Worm (Caenorhabditis elegans): ENCODE data around the gene unc-1.
A peak's percentile ranks its signal among the peaks of the same experiment; 100 is the strongest.

Gene unc-1

DNA sequence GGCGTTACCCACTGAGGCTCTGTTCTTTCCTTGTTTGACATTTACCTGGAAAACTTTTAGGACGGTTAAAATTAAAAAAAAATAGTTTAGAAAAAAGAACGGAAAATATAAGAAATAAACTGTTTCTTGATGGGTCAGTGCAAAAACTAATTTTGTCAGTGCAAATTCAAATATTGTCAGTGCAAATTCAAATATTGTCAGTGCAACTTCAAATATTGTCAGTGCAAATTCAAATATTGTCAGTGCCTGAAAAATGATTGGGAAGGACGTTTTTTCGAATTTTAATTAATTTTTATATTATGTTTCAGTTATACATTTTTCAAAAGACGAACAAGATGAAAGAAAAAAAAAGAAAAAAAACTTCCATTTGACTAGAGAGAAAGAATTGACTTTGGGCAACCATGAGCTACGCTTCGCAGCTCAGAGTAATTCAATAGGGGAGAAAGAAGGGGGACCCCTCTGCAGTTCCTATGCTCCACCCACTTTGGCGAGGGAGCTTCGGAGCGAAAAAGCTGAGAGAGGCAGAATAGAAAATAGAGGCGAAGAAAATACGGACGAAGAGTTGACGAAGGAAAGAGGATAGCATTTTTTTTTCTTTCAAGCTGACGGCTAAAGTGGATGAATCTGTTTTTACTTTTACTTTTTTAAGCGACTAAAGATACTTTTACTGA lies at the start of gene unc-1:
TSS of gene unc-1 (minus strand) at position 51 of the 671 bp plus-strand sequence.
- no peak for TF ChIP-seq ztf-28 (GFP tag; IDR thresholded peaks at IDR 0.05)
- TF ChIP-seq zfh-2 (GFP tag; conservative IDR thresholded peaks at IDR 0.05): peak; percentile 46; the same call in 1 of the 2 replicates
- TF ChIP-seq mel-28 (tag; optimal IDR thresholded peaks at IDR 0.05; ENCODE audit: borderline replicate concordance): no peak
- no peak for TF ChIP-seq mcd-1 (GFP tag; IDR thresholded peaks at IDR 0.05)
- TF ChIP-seq Y79H2A.3 (GFP tag; conservative IDR thresholded peaks at IDR 0.05): no peak
- no peak for TF ChIP-seq ama-1 (optimal IDR thresholded peaks at IDR 0.05)
- no peak for TF ChIP-seq ama-1 (GFP tag; optimal IDR thresholded peaks at IDR 0.05)

ce11 chrX:1111603-1112002 lies 49.4 kb upstream of the unc-1 start, which contains the start of gene C05D9.3:
C05D9.3 (plus strand) TSS chrX:1111903.
- TF ChIP-seq ama-1 (optimal IDR thresholded peaks at IDR 0.05): no peak
- no peak for TF ChIP-seq ama-1 (GFP tag; optimal IDR thresholded peaks at IDR 0.05)
- no peak for TF ChIP-seq tlf-1 (GFP tag; optimal IDR thresholded peaks at IDR 0.05)
- TF ChIP-seq egrh-3 (GFP tag; IDR thresholded peaks at IDR 0.05): no peak
- no peak for TF ChIP-seq nhr-27 (tag; optimal IDR thresholded peaks at IDR 0.05)
- TF ChIP-seq attf-6 (GFP tag; IDR thresholded peaks at IDR 0.05): no peak
- TF ChIP-seq lir-1 (GFP tag; conservative IDR thresholded peaks at IDR 0.05): no peak
- no peak for TF ChIP-seq ceh-79 (tag; optimal IDR thresholded peaks at IDR 0.05)
- no peak for TF ChIP-seq ztf-6 (GFP tag; IDR thresholded peaks at IDR 0.05)
- TF ChIP-seq let-607 (tag; optimal IDR thresholded peaks at IDR 0.05): no peak
- TF ChIP-seq dpl-1 (GFP tag; optimal IDR thresholded peaks at IDR 0.05): no peak
- TF ChIP-seq dox-1 (GFP tag; IDR thresholded peaks at IDR 0.05): no peak
- TF ChIP-seq Y53F4B.3 (GFP tag; IDR thresholded peaks at IDR 0.05): no peak
- no peak for TF ChIP-seq die-1 (tag; optimal IDR thresholded peaks at IDR 0.05)

ce11 chrX:1110723-1111122 lies 48.5 kb upstream of the unc-1 start:
- no peak for TF ChIP-seq F52B5.7 (tag; optimal IDR thresholded peaks at IDR 0.05)
- TF ChIP-seq ztf-26 (tag; optimal IDR thresholded peaks at IDR 0.05): no peak
- no peak for TF ChIP-seq xnd-1 (tag; optimal IDR thresholded peaks at IDR 0.05)
- TF ChIP-seq rec-8 (tag; optimal IDR thresholded peaks at IDR 0.05): no peak
- no peak for TF ChIP-seq him-1 (tag; optimal IDR thresholded peaks at IDR 0.05)
- no peak for TF ChIP-seq nhr-179 (tag; optimal IDR thresholded peaks at IDR 0.05)
- TF ChIP-seq F22D6.2 (tag; optimal IDR thresholded peaks at IDR 0.05): no peak
- no peak for TF ChIP-seq madf-8 (GFP tag; conservative IDR thresholded peaks at IDR 0.05)

- TF ChIP-seq Y67H2A.10 (GFP tag; conservative IDR thresholded peaks at IDR 0.05): no peak
- no peak for TF ChIP-seq dpl-1 (GFP tag; optimal IDR thresholded peaks at IDR 0.05)
- TF ChIP-seq B0261.1 (tag; optimal IDR thresholded peaks at IDR 0.05): no peak
- TF ChIP-seq B0035.1 (tag; optimal IDR thresholded peaks at IDR 0.05): no peak
- no peak for TF ChIP-seq ztf-26 (tag; optimal IDR thresholded peaks at IDR 0.05)
- no peak for TF ChIP-seq sdz-38 (tag; optimal IDR thresholded peaks at IDR 0.05)
Observed at ce11 chrX:1108874-1109273, 46.6 kb upstream of the unc-1 start.

DNA sequence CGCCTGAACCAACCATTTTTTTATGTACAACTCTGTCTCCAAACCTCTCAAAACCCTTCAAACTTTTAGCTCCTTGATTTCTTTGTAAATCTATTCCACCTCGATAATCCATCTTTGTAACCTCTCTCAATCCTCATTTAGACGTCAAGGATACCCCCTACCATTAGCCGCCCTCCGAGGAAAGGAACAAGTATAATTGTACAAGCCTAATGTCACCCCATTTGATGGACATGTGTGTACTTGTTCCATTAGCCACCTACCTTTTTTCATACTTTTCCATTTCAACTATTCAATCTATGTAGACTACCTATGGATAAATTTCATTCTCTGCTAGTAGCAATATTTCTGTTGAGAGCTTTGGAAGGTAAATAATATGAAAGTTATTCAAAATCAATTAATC lies 45.5 kb upstream of the unc-1 start, which contains the start of gene C05D9.4:
TSS of gene C05D9.4 (plus strand) at position 301 of the 400 bp plus-strand sequence.
- TF ChIP-seq Y79H2A.3 (GFP tag; conservative IDR thresholded peaks at IDR 0.05) (no peak), nfya-1 (tag; optimal IDR thresholded peaks at IDR 0.05; ENCODE audit: borderline replicate concordance, insufficient read depth) (no peak)

Data from whole organism, young adult.